Fruit fly (Drosophila melanogaster): ENCODE measurements around the gene beat-IV.

DNA sequence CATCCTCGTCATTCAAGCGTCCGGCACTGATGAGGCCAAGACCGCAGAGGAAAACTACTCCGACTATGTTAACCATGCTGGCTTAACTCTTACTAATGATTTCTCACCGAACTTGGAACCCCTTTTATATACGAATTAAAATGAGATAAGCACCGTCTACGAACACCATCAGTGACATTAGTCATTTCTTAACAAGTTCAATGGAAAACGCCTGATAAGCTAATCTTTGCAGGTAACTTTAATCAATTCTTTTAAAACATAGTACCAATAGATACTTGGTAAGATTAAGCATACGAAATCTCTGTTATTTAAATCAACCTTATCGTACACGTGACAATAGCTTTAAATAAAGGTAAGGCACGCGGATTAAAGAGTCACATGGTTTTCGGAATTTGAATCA is 32.5 kb downstream of the beat-IV start, which contains the start of gene CG10182:
- TF ChIP-seq dac (GFP tag; optimal IDR thresholded peaks at IDR 0.05) (no peak), CG11294 (GFP tag; IDR thresholded peaks at IDR 0.05) (no peak), CG4318 (GFP tag; optimal IDR thresholded peaks at IDR 0.05) (no peak)

Measured in whole organism, prepupa.